Worm (Caenorhabditis elegans): ENCODE data around the gene F31E8.4.
A peak's percentile ranks its signal among the peaks of the same experiment; 100 is the strongest.

The F31E8.4 gene

ce11 chrII:6807162-6807561 is 7.2 kb upstream of the F31E8.4 start, which contains the start of gene F31E8.5:
Gene F31E8.5, minus strand, starts transcription at chrII:6807262.
- no peak for TF ChIP-seq tbx-37 (GFP tag; conservative IDR thresholded peaks at IDR 0.05)
- no peak for TF ChIP-seq flt-1 (GFP tag; IDR thresholded peaks at IDR 0.05)
- TF ChIP-seq tra-4 (tag; optimal IDR thresholded peaks at IDR 0.05) = no peak
- TF ChIP-seq tbx-11 (GFP tag; IDR thresholded peaks at IDR 0.05) = no peak
- TF ChIP-seq aly-1 (tag; optimal IDR thresholded peaks at IDR 0.05) = no peak
- TF ChIP-seq F13C5.2 (tag; optimal IDR thresholded peaks at IDR 0.05) = no peak
- TF ChIP-seq hmbx-1 (tag; optimal IDR thresholded peaks at IDR 0.05) = no peak
- TF ChIP-seq sea-1 (GFP tag; conservative IDR thresholded peaks at IDR 0.05) = no peak
- no peak for TF ChIP-seq B0310.2 (tag; optimal IDR thresholded peaks at IDR 0.05)
- TF ChIP-seq ceh-36 (tag; optimal IDR thresholded peaks at IDR 0.05) = no peak

ce11 chrII:6803024-6803423 is 3.1 kb upstream of the F31E8.4 start, which contains the start of gene tab-1:
Gene tab-1, plus strand, starts transcription at chrII:6803324.
- no peak for TF ChIP-seq tbx-11 (GFP tag; IDR thresholded peaks at IDR 0.05)
- no peak for TF ChIP-seq ceh-36 (tag; optimal IDR thresholded peaks at IDR 0.05)
- no peak for TF ChIP-seq pes-1 (GFP tag; IDR thresholded peaks at IDR 0.05)
- TF ChIP-seq ets-7 (tag; optimal IDR thresholded peaks at IDR 0.05) = no peak
- TF ChIP-seq hnd-1 (tag; optimal IDR thresholded peaks at IDR 0.05) = no peak
- no peak for TF ChIP-seq ama-1 (optimal IDR thresholded peaks at IDR 0.05)
- TF ChIP-seq flt-1 (GFP tag; IDR thresholded peaks at IDR 0.05) = no peak

DNA sequence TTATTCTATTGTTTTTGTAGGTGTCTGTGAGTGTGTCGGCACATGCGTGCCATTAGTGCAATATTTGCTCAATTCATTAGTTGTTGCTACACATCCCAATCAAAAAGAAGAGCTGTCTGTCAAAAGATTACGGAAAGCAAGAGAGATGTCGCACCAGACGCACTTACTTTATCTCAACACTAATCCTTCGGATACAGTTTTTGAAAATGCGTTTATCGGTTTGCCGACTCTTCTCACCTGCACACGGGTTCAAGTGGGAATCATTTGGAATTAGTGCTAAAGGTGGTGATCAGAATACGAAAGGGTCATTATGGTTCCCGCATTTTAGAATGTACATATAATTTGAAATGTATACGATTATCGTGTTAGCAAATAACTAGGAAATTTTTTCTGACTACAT is 1.3 kb upstream of the F31E8.4 start:
- TF ChIP-seq ceh-13 (GFP tag; optimal IDR thresholded peaks at IDR 0.05) (no peak), hnd-1 (tag; optimal IDR thresholded peaks at IDR 0.05) (no peak), ama-1 (optimal IDR thresholded peaks at IDR 0.05) (no peak), flt-1 (GFP tag; IDR thresholded peaks at IDR 0.05) (no peak), aly-1 (tag; optimal IDR thresholded peaks at IDR 0.05) (no peak), tbx-11 (GFP tag; IDR thresholded peaks at IDR 0.05) (no peak), ceh-36 (tag; optimal IDR thresholded peaks at IDR 0.05) (peak; percentile 75), tra-4 (tag; optimal IDR thresholded peaks at IDR 0.05) (no peak)

DNA sequence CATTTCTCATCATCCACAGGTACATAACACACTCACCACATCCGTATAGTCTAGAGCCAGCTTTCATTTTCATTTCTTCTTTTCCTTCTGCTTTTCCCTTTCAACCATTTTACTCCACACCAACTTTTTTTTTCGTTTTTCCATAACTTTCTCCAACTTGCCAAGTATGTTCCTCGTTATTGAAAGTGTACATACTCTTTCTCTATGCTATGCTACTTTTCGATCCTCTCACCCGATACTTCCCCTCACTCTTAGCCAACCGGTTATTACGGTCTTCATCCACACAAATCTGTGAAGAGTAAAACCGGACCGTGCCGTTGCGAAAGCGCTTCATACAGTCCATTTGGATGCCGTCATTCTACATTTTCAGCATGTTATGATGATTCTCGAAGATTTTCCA is 8.1 kb downstream of the F31E8.4 start, which contains the start of gene T13C2.2:
TSS of gene T13C2.2 (plus strand) at position 301 of the 400 bp plus-strand sequence.
- TF ChIP-seq hmbx-1 (tag; optimal IDR thresholded peaks at IDR 0.05) (no peak), B0310.2 (tag; optimal IDR thresholded peaks at IDR 0.05) (no peak), ets-7 (tag; optimal IDR thresholded peaks at IDR 0.05) (no peak), ama-1 (optimal IDR thresholded peaks at IDR 0.05) (no peak), scrt-1 (GFP tag; IDR thresholded peaks at IDR 0.05) (no peak), ceh-13 (GFP tag; optimal IDR thresholded peaks at IDR 0.05) (no peak), hmg-4 (GFP tag; optimal IDR thresholded peaks at IDR 0.05) (no peak), aly-1 (tag; optimal IDR thresholded peaks at IDR 0.05) (no peak), flt-1 (GFP tag; IDR thresholded peaks at IDR 0.05) (no peak), tbx-37 (GFP tag; conservative IDR thresholded peaks at IDR 0.05) (no peak), sea-1 (GFP tag; conservative IDR thresholded peaks at IDR 0.05) (no peak), tra-4 (tag; optimal IDR thresholded peaks at IDR 0.05) (no peak), pes-1 (GFP tag; IDR thresholded peaks at IDR 0.05) (no peak), ceh-36 (tag; optimal IDR thresholded peaks at IDR 0.05) (no peak), F13C5.2 (tag; optimal IDR thresholded peaks at IDR 0.05) (no peak), tbx-11 (GFP tag; IDR thresholded peaks at IDR 0.05) (no peak), hnd-1 (tag; optimal IDR thresholded peaks at IDR 0.05) (no peak)

- TF ChIP-seq scrt-1 (GFP tag; IDR thresholded peaks at IDR 0.05) = no peak
Observed at ce11 chrII:6788672-6789298, 11.2 kb downstream of the F31E8.4 start, which contains the start of gene T13C2.3. Gene T13C2.3, plus strand, starts transcription at chrII:6789248.

ce11 chrII:6783377-6783829 is 16.6 kb downstream of the F31E8.4 start, which contains the start of gene gldi-2:
Gene gldi-2, plus strand, starts transcription at chrII:6783427.
- TF ChIP-seq pes-1 (GFP tag; IDR thresholded peaks at IDR 0.05) (no peak), ceh-13 (GFP tag; optimal IDR thresholded peaks at IDR 0.05) (no peak), flt-1 (GFP tag; IDR thresholded peaks at IDR 0.05) (no peak), B0310.2 (tag; optimal IDR thresholded peaks at IDR 0.05) (no peak), hmg-4 (GFP tag; optimal IDR thresholded peaks at IDR 0.05) (no peak), ceh-36 (tag; optimal IDR thresholded peaks at IDR 0.05) (no peak), ets-7 (tag; optimal IDR thresholded peaks at IDR 0.05) (no peak), tra-4 (tag; optimal IDR thresholded peaks at IDR 0.05) (no peak), hmbx-1 (tag; optimal IDR thresholded peaks at IDR 0.05) (no peak), hnd-1 (tag; optimal IDR thresholded peaks at IDR 0.05) (no peak), scrt-1 (GFP tag; IDR thresholded peaks at IDR 0.05) (no peak), sea-1 (GFP tag; conservative IDR thresholded peaks at IDR 0.05) (no peak), tbx-11 (GFP tag; IDR thresholded peaks at IDR 0.05) (no peak), aly-1 (tag; optimal IDR thresholded peaks at IDR 0.05) (no peak), ama-1 (optimal IDR thresholded peaks at IDR 0.05) (no peak)

DNA sequence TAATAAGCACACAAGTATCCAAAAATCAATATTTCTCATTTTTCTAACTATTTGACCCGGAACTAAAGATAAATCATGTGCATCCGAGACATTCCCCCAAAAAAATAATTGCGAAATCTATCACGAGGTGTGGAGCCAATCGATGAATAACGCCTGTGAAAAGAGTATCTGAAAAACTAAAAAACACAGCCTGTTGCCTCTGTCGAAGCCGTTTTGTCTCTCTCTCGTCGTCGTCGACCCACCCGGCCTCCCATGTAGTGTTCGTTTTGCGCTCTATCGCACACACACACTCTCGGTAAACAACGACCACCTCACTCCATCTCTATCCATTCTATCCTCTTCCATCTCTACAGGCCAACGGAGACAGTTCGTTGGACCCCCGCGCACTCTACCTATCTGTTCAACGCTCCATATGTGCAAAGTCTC is 17.2 kb downstream of the F31E8.4 start:
- TF ChIP-seq hmg-4 (GFP tag; optimal IDR thresholded peaks at IDR 0.05) (peak; percentile 50), tbx-11 (GFP tag; IDR thresholded peaks at IDR 0.05) (no peak)

DNA sequence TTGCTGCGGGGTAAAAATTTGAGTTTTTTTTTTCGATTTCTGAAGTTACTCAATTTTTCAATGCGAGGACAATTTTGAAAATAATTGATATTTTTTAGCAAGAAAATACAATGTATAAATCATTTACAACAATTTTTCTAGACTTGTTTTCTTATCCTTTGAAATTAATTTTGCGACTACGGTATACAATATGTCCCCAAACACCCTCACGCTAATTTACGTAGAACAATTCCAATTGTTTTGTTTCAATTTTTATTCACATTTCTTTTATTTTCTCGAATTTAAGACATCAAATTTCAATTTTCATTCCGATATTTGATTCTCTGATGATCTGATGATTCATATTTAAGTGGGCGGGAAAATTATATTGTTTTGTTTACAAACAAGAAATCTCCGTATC is 18.0 kb downstream of the F31E8.4 start:
- TF ChIP-seq tbx-37 (GFP tag; conservative IDR thresholded peaks at IDR 0.05) = no peak
- no peak for TF ChIP-seq ceh-13 (GFP tag; optimal IDR thresholded peaks at IDR 0.05)
- no peak for TF ChIP-seq aly-1 (tag; optimal IDR thresholded peaks at IDR 0.05)
- TF ChIP-seq sea-1 (GFP tag; conservative IDR thresholded peaks at IDR 0.05) = no peak
- no peak for TF ChIP-seq hmg-4 (GFP tag; optimal IDR thresholded peaks at IDR 0.05)
- no peak for TF ChIP-seq tbx-11 (GFP tag; IDR thresholded peaks at IDR 0.05)
- TF ChIP-seq pes-1 (GFP tag; IDR thresholded peaks at IDR 0.05) = no peak
- no peak for TF ChIP-seq scrt-1 (GFP tag; IDR thresholded peaks at IDR 0.05)
- no peak for TF ChIP-seq flt-1 (GFP tag; IDR thresholded peaks at IDR 0.05)
- no peak for TF ChIP-seq F13C5.2 (tag; optimal IDR thresholded peaks at IDR 0.05)
- TF ChIP-seq tra-4 (tag; optimal IDR thresholded peaks at IDR 0.05) = no peak
- no peak for TF ChIP-seq ets-7 (tag; optimal IDR thresholded peaks at IDR 0.05)
- TF ChIP-seq ama-1 (optimal IDR thresholded peaks at IDR 0.05) = no peak
- no peak for TF ChIP-seq hnd-1 (tag; optimal IDR thresholded peaks at IDR 0.05)
- no peak for TF ChIP-seq ceh-36 (tag; optimal IDR thresholded peaks at IDR 0.05)
- TF ChIP-seq B0310.2 (tag; optimal IDR thresholded peaks at IDR 0.05) = no peak
- no peak for TF ChIP-seq hmbx-1 (tag; optimal IDR thresholded peaks at IDR 0.05)
